Worm (Caenorhabditis elegans): Measurements from ENCODE around the gene oac-21.
"Not testable (repeated sequence)": the region's sequence is repeated elsewhere in the genome, so short reads cannot be mapped to it uniquely, and the experiment has no call there.

Gene oac-21

ce11 chrIV:3894004-3894480 lies 5.0 kb downstream of the oac-21 start, which contains the start of gene F56D6.8:
Gene F56D6.8, minus strand, starts transcription at chrIV:3894430.
- no peak for TF ChIP-seq W03F9.2 (tag; optimal IDR thresholded peaks at IDR 0.05)
- no peak for TF ChIP-seq him-1 (tag; optimal IDR thresholded peaks at IDR 0.05)
- TF ChIP-seq dao-5 (tag; optimal IDR thresholded peaks at IDR 0.05), result no peak

- no peak for TF ChIP-seq W03F9.2 (tag; optimal IDR thresholded peaks at IDR 0.05)
- no peak for TF ChIP-seq him-1 (tag; optimal IDR thresholded peaks at IDR 0.05)
- TF ChIP-seq dao-5 (tag; optimal IDR thresholded peaks at IDR 0.05), result no peak
These were observed 5.7 kb downstream of the oac-21 start, which contains the start of gene dct-8 for ce11 chrIV:3894770-3895169. Gene dct-8, plus strand, starts transcription at chrIV:3895070.

ce11 chrIV:3899719-3900554 lies 10.9 kb downstream of the oac-21 start, which contains the start of gene srz-62:
Gene srz-62, plus strand, starts transcription at chrIV:3900504.
- TF ChIP-seq him-1 (tag; optimal IDR thresholded peaks at IDR 0.05) (no peak), W03F9.2 (tag; optimal IDR thresholded peaks at IDR 0.05) (no peak), dao-5 (tag; optimal IDR thresholded peaks at IDR 0.05) (no peak)

ce11 chrIV:3902955-3903354 lies 13.9 kb downstream of the oac-21 start, which contains the start of gene F56D6.6:
Gene F56D6.6, plus strand, starts transcription at chrIV:3903255.
- TF ChIP-seq dao-5 (tag; optimal IDR thresholded peaks at IDR 0.05) (no peak), W03F9.2 (tag; optimal IDR thresholded peaks at IDR 0.05) (no peak), him-1 (tag; optimal IDR thresholded peaks at IDR 0.05) (no peak)

ce11 chrIV:3904620-3905019 lies 15.6 kb downstream of the oac-21 start, which contains the start of gene F56D6.21:
Gene F56D6.21, plus strand, starts transcription at chrIV:3904920.
- no peak for TF ChIP-seq dao-5 (tag; optimal IDR thresholded peaks at IDR 0.05)
- TF ChIP-seq him-1 (tag; optimal IDR thresholded peaks at IDR 0.05), result no peak
- TF ChIP-seq W03F9.2 (tag; optimal IDR thresholded peaks at IDR 0.05), result no peak

ce11 chrIV:3906393-3906792 lies 17.3 kb downstream of the oac-21 start, which contains the start of gene F56D6.11:
Gene F56D6.11, minus strand, starts transcription at chrIV:3906493.
- TF ChIP-seq him-1 (tag; optimal IDR thresholded peaks at IDR 0.05), result no peak
- TF ChIP-seq dao-5 (tag; optimal IDR thresholded peaks at IDR 0.05), result no peak
- no peak for TF ChIP-seq W03F9.2 (tag; optimal IDR thresholded peaks at IDR 0.05)

ce11 chrIV:3907506-3908188 lies 18.6 kb downstream of the oac-21 start, which contains the start of the genes F56D6.22 and F56D6.12:
Gene F56D6.22, minus strand, starts transcription at chrIV:3907606.
Gene F56D6.12, plus strand, starts transcription at chrIV:3908138.
- no peak for TF ChIP-seq dao-5 (tag; optimal IDR thresholded peaks at IDR 0.05)
- TF ChIP-seq him-1 (tag; optimal IDR thresholded peaks at IDR 0.05), result no peak
- no peak for TF ChIP-seq W03F9.2 (tag; optimal IDR thresholded peaks at IDR 0.05)

- TF ChIP-seq him-1 (tag; optimal IDR thresholded peaks at IDR 0.05) (no peak), dao-5 (tag; optimal IDR thresholded peaks at IDR 0.05) (no peak)
These were observed 20.1 kb downstream of the oac-21 start, which contains the start of gene F56D6.13 for ce11 chrIV:3909114-3909513. Gene F56D6.13, plus strand, starts transcription at chrIV:3909414.

- not testable (repeated sequence) for TF ChIP-seq dao-5, W03F9.2, him-1 (tag; optimal IDR thresholded peaks at IDR 0.05)
These were observed 22.8 kb downstream of the oac-21 start, which contains the start of gene F56D6.18 for ce11 chrIV:3911848-3912247. Gene F56D6.18, minus strand, starts transcription at chrIV:3911948.

- TF ChIP-seq dao-5 (tag; optimal IDR thresholded peaks at IDR 0.05), result no peak
- TF ChIP-seq W03F9.2 (tag; optimal IDR thresholded peaks at IDR 0.05), result no peak
- no peak for TF ChIP-seq him-1 (tag; optimal IDR thresholded peaks at IDR 0.05)
These were observed 23.5 kb downstream of the oac-21 start, which contains the start of gene F56D6.20 for ce11 chrIV:3912598-3912997. Gene F56D6.20, plus strand, starts transcription at chrIV:3912898.

ce11 chrIV:3914462-3914861 lies 25.4 kb downstream of the oac-21 start, which contains the start of gene F56D6.19:
Gene F56D6.19, plus strand, starts transcription at chrIV:3914762.
- TF ChIP-seq W03F9.2 (tag; optimal IDR thresholded peaks at IDR 0.05) (no peak), dao-5 (tag; optimal IDR thresholded peaks at IDR 0.05) (no peak), him-1 (tag; optimal IDR thresholded peaks at IDR 0.05) (no peak)

- TF ChIP-seq W03F9.2 (tag; optimal IDR thresholded peaks at IDR 0.05), result no peak
- TF ChIP-seq dao-5 (tag; optimal IDR thresholded peaks at IDR 0.05), result no peak
- no peak for TF ChIP-seq him-1 (tag; optimal IDR thresholded peaks at IDR 0.05)
These were observed 26.2 kb downstream of the oac-21 start, which contains the start of gene srz-20 for ce11 chrIV:3915296-3915695. Gene srz-20, plus strand, starts transcription at chrIV:3915596.

ce11 chrIV:3917405-3917804 lies 28.3 kb downstream of the oac-21 start, which contains the start of gene F56D6.14:
Gene F56D6.14, plus strand, starts transcription at chrIV:3917705.
- TF ChIP-seq W03F9.2 (tag; optimal IDR thresholded peaks at IDR 0.05) (no peak), him-1 (tag; optimal IDR thresholded peaks at IDR 0.05) (no peak), dao-5 (tag; optimal IDR thresholded peaks at IDR 0.05) (no peak)
